Fruit fly (Drosophila melanogaster): ENCODE data around the gene Qtzl.
A peak's percentile ranks its signal among the peaks of the same experiment; 100 is the strongest.

Qtzl gene

dm6 chr2L:12003792-12004210, 8.3 kb downstream of the Qtzl start (continued):
- TF ChIP-seq CG17829 (tag; optimal IDR thresholded peaks at IDR 0.05), result peak; percentile 38

DNA sequence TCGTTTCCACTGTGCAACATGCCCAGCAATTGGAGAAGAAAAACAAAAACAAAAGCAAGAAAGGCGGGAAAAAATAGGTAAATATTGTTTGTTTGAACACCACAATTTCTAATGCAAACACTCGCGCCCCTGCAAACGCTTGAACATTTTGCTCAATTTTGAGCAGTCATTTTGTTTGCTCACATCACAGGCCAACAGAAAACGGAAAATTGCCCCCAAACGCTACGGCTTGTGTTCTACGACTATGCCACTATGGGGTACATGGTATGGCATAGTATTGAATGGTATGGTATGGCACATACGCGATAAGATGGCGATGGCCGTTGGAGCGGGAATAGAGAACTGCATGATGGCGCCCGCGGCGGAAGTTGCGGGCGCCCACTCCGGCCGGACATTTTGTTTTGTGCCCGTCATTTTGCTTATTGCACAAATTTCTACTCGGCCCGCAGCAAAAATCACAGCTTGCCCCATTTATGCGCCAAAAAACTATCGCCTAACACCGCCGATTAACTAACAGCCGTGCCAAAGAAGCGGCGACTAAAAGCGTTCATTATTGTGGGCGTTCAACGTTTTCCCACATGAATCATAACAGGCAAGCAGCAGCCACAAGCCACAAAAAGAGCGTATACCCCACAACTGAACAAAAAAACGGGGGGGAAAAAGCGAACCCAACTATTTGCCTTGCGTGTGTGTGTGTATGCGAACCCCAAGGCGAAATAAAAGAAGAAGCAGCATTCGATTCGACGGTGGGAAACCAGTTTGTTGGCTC, 8.9 kb downstream of the Qtzl start:
- TF ChIP-seq Ada2b (GFP tag; IDR thresholded peaks at IDR 0.05) (no peak), sisA (GFP tag; IDR thresholded peaks at IDR 0.05) (no peak), CG7928 (GFP tag; optimal IDR thresholded peaks at IDR 0.05) (peak; percentile 38), Dip2 (GFP tag; IDR thresholded peaks at IDR 0.05) (no peak), CG2116 (GFP tag; optimal IDR thresholded peaks at IDR 0.05) (peak; percentile 63), Sox100B (GFP tag; optimal IDR thresholded peaks at IDR 0.05) (peak; percentile 72), CG4404 (GFP tag; IDR thresholded peaks at IDR 0.05) (no peak), HmgD (GFP tag; optimal IDR thresholded peaks at IDR 0.05) (no peak), CG12299 (tag; optimal IDR thresholded peaks at IDR 0.05) (peak; percentile 85), GATAe (GFP tag; conservative IDR thresholded peaks at IDR 0.05) (no peak), peb (GFP tag; IDR thresholded peaks at IDR 0.05) (no peak), Rx (GFP tag; IDR thresholded peaks at IDR 0.05) (no peak), Max (GFP tag; optimal IDR thresholded peaks at IDR 0.05) (peak; percentile 24), bowl (GFP tag; IDR thresholded peaks at IDR 0.05) (no peak), zfh1 (GFP tag; IDR thresholded peaks at IDR 0.05) (no peak), CG32532 (GFP tag; IDR thresholded peaks at IDR 0.05) (no peak), CG9876 (GFP tag; optimal IDR thresholded peaks at IDR 0.05) (peak; percentile 21), emc (GFP tag; optimal IDR thresholded peaks at IDR 0.05) (peak; percentile 35), ap (GFP tag; IDR thresholded peaks at IDR 0.05) (no peak), CG1529 (GFP tag; optimal IDR thresholded peaks at IDR 0.05) (peak; percentile 82), tup (GFP tag; optimal IDR thresholded peaks at IDR 0.05) (peak; percentile 46), HLH54F (GFP tag; optimal IDR thresholded peaks at IDR 0.05) (no peak), CG1602 (GFP tag; optimal IDR thresholded peaks at IDR 0.05) (peak; percentile 8), Ssrp (tag; optimal IDR thresholded peaks at IDR 0.05) (no peak), tin (GFP tag; optimal IDR thresholded peaks at IDR 0.05) (peak; percentile 25), salm (tag; optimal IDR thresholded peaks at IDR 0.05) (peak; percentile 77), eyg (GFP tag; optimal IDR thresholded peaks at IDR 0.05) (no peak), CG12942 (GFP tag; optimal IDR thresholded peaks at IDR 0.05) (peak; percentile 6), Blimp-1 (GFP tag; optimal IDR thresholded peaks at IDR 0.05) (peak; percentile 47), Sin3A (optimal IDR thresholded peaks at IDR 0.05) (no peak), CG7357 (GFP tag; IDR thresholded peaks at IDR 0.05) (0 out of 3 replicates have a peak, but pooled peaks have one; percentile 7), hth (optimal IDR thresholded peaks at IDR 0.05) (no peak), CG14441 (GFP tag; IDR thresholded peaks at IDR 0.05) (no peak), Xbp1 (GFP tag; optimal IDR thresholded peaks at IDR 0.05) (peak; percentile 17), H2.0 (GFP tag; IDR thresholded peaks at IDR 0.05) (no peak), CG14014 (GFP tag; IDR thresholded peaks at IDR 0.05) (no peak), slp2 (GFP tag; optimal IDR thresholded peaks at IDR 0.05) (peak; percentile 7), CG9215 (GFP tag; IDR thresholded peaks at IDR 0.05) (no peak), CrebB (tag; optimal IDR thresholded peaks at IDR 0.05) (peak; percentile 85), ase (GFP tag; IDR thresholded peaks at IDR 0.05) (no peak), Optix (GFP tag; IDR thresholded peaks at IDR 0.05) (no peak), NC2β (GFP tag; optimal IDR thresholded peaks at IDR 0.05) (peak; percentile 70), Sry-δ (GFP tag; optimal IDR thresholded peaks at IDR 0.05) (no peak), Dek (tag; optimal IDR thresholded peaks at IDR 0.05) (peak; percentile 44), CG18476 (GFP tag; optimal IDR thresholded peaks at IDR 0.05) (no peak), luna (GFP tag; optimal IDR thresholded peaks at IDR 0.05) (no peak), CG10274 (GFP tag; optimal IDR thresholded peaks at IDR 0.05) (peak; percentile 52), CG12219 (GFP tag; optimal IDR thresholded peaks at IDR 0.05) (peak; percentile 77), CHES-1-like (GFP tag; optimal IDR thresholded peaks at IDR 0.05) (peak; percentile 77)

Measured in whole organism, embryonic.